Fruit fly (Drosophila melanogaster) whole organism, embryonic: ENCODE results near the gene Pak.

ENCODE experiments used
- Bdp1 ChIP-seq: fragments of 200-800 bp; sonication (Bioruptor generic); optimal IDR thresholded peaks from 3 replicates; lab custom pipeline; 2016; ENCODE audit warnings: missing biosample characterization, missing genetic modification characterization
- Blimp-1 ChIP-seq: fragments of 200-800 bp; sonication (Bioruptor generic); optimal IDR thresholded peaks from 3 replicates; lab custom pipeline; 2018; ENCODE audit warnings: missing biosample characterization, missing genetic modification characterization, mild to moderate bottlenecking, moderate library complexity, missing genetic modification reagents
- BtbVII ChIP-seq: fragments of 200-800 bp; sonication (Bioruptor generic); optimal IDR thresholded peaks from 3 replicates; lab custom pipeline; 2017; ENCODE audit warnings: missing biosample characterization, mild to moderate bottlenecking, missing genetic modification characterization
- CG10366 ChIP-seq: fragments of 200-800 bp; sonication (Bioruptor generic); IDR thresholded peaks from 2 replicates; pipeline ENCODE4 v1.3.6; 2022; ENCODE audit warnings: missing biosample characterization, missing genetic modification characterization
- CG11456 ChIP-seq: fragments of 200-800 bp; sonication (Bioruptor generic); IDR thresholded peaks from 3 replicates; pipeline ENCODE4 v1.3.6; 2022; ENCODE audit warnings: missing biosample characterization, missing genetic modification characterization
- CG13424 ChIP-seq: fragments of 200-800 bp; sonication (Bioruptor generic); optimal IDR thresholded peaks from 2 replicates; lab custom pipeline; 2019; ENCODE audit warnings: missing biosample characterization, mild to moderate bottlenecking, missing genetic modification characterization, moderate library complexity
- CG13894 ChIP-seq: fragments of 200-800 bp; sonication (Bioruptor generic); optimal IDR thresholded peaks from 3 replicates; lab custom pipeline; 2018; ENCODE audit warnings: missing biosample characterization, mild to moderate bottlenecking, missing genetic modification characterization, moderate library complexity
- CG15514 ChIP-seq: fragments of 200-800 bp; sonication (Bioruptor generic); optimal IDR thresholded peaks from 3 replicates; lab custom pipeline; 2017; ENCODE audit warnings: missing biosample characterization, missing genetic modification characterization, mild to moderate bottlenecking, moderate library complexity, missing genetic modification reagents
- CG15601 ChIP-seq: fragments of 200-800 bp; sonication (Bioruptor generic); optimal IDR thresholded peaks from 3 replicates; lab custom pipeline; 2019; ENCODE audit warnings: missing biosample characterization, mild to moderate bottlenecking, missing genetic modification characterization, moderate library complexity
- CG1792 ChIP-seq: fragments of 200-800 bp; sonication (Bioruptor generic); optimal IDR thresholded peaks from 2 replicates; lab custom pipeline; 2016; ENCODE audit warnings: missing biosample characterization, missing genetic modification characterization
- CG1832 ChIP-seq: fragments of 200-800 bp; sonication (Bioruptor generic); optimal IDR thresholded peaks from 2 replicates; lab custom pipeline; 2017; ENCODE audit warnings: missing biosample characterization, mild to moderate bottlenecking, missing genetic modification characterization, inconsistent platforms
- CG2129 ChIP-seq: fragments of 200-800 bp; sonication (Bioruptor generic); IDR thresholded peaks from 2 replicates; pipeline ENCODE4 v1.3.6; 2022; ENCODE audit warnings: missing biosample characterization, missing genetic modification characterization; ENCODE audit not compliant: partially characterized antibody
- CG3065 ChIP-seq: fragments of 200-800 bp; sonication (Bioruptor generic); optimal IDR thresholded peaks from 2 replicates; lab custom pipeline; 2016; ENCODE audit warnings: missing biosample characterization, missing genetic modification characterization
- CG31441 ChIP-seq: fragments of 200-800 bp; sonication (Bioruptor generic); IDR thresholded peaks from 2 replicates; pipeline ENCODE4 v1.3.6; 2022; ENCODE audit warnings: missing biosample characterization, missing genetic modification characterization
- CG32532 ChIP-seq: fragments of 200-800 bp; sonication (Bioruptor generic); IDR thresholded peaks from 2 replicates; pipeline ENCODE4 v1.3.6; 2022; ENCODE audit warnings: missing biosample characterization, missing genetic modification characterization
- CG34224 ChIP-seq: fragments of 200-800 bp; sonication (Bioruptor generic); IDR thresholded peaks from 3 replicates; pipeline ENCODE4 v1.3.6; 2022; ENCODE audit warnings: missing biosample characterization, missing genetic modification characterization; ENCODE audit not compliant: partially characterized antibody
- CG4282 ChIP-seq: fragments of 200-800 bp; sonication (Bioruptor generic); optimal IDR thresholded peaks from 2 replicates; lab custom pipeline; 2016; ENCODE audit warnings: missing biosample characterization, missing genetic modification characterization
- CG4328 ChIP-seq: fragments of 200-800 bp; sonication (Bioruptor generic); optimal IDR thresholded peaks from 3 replicates; lab custom pipeline; 2017; ENCODE audit warnings: missing biosample characterization, missing genetic modification reagents, missing genetic modification characterization
- CG4424 ChIP-seq: fragments of 200-800 bp; sonication (Bioruptor generic); optimal IDR thresholded peaks from 3 replicates; lab custom pipeline; 2016; ENCODE audit warnings: missing biosample characterization, missing genetic modification characterization
- CG4820 ChIP-seq: fragments of 200-800 bp; sonication (Bioruptor generic); optimal IDR thresholded peaks from 3 replicates; lab custom pipeline; 2016; ENCODE audit warnings: missing biosample characterization, missing genetic modification characterization
- CG6683 ChIP-seq: fragments of 200-800 bp; sonication (Bioruptor generic); optimal IDR thresholded peaks from 2 replicates; lab custom pipeline; 2017; ENCODE audit warnings: missing biosample characterization, mild to moderate bottlenecking, missing genetic modification characterization, missing genetic modification reagents
- CG7963 ChIP-seq: fragments of 200-800 bp; sonication (Bioruptor generic); IDR thresholded peaks from 3 replicates; pipeline ENCODE4 v1.3.6; 2022; ENCODE audit warnings: missing biosample characterization, missing genetic modification characterization; ENCODE audit not compliant: partially characterized antibody
- CG7987 ChIP-seq: fragments of 200-800 bp; sonication (Bioruptor generic); optimal IDR thresholded peaks from 2 replicates; lab custom pipeline; 2018; ENCODE audit warnings: missing biosample characterization, mild to moderate bottlenecking, missing genetic modification characterization, moderate library complexity
- CG8089 ChIP-seq: fragments of 200-800 bp; sonication (Bioruptor generic); optimal IDR thresholded peaks from 3 replicates; lab custom pipeline; 2016; ENCODE audit warnings: missing biosample characterization, missing genetic modification characterization
- CG9817 ChIP-seq: fragments of 200-800 bp; sonication (Bioruptor generic); optimal IDR thresholded peaks from 2 replicates; lab custom pipeline; 2018; ENCODE audit warnings: missing biosample characterization, mild to moderate bottlenecking, missing genetic modification characterization, moderate library complexity
- D19A ChIP-seq: fragments of 200-800 bp; optimal IDR thresholded peaks from 3 replicates; lab custom pipeline; 2019; ENCODE audit warnings: missing biosample characterization, mild to moderate bottlenecking, missing genetic modification characterization, moderate library complexity
- Dbx ChIP-seq: fragments of 200-800 bp; sonication (Bioruptor generic); IDR thresholded peaks from 3 replicates; pipeline ENCODE4 v1.3.6; 2022; ENCODE audit warnings: missing biosample characterization, missing genetic modification characterization
- Deaf1 ChIP-seq: fragments of 200-800 bp; optimal IDR thresholded peaks from 3 replicates; lab custom pipeline; 2019; ENCODE audit warnings: missing biosample characterization, mild to moderate bottlenecking, missing genetic modification characterization, moderate library complexity
- Dek ChIP-seq: fragments of 200-800 bp; sonication (Bioruptor generic); optimal IDR thresholded peaks from 3 replicates; lab custom pipeline; 2019; ENCODE audit warnings: missing biosample characterization, mild to moderate bottlenecking, missing genetic modification characterization, moderate library complexity
- Dfd ChIP-seq, 2 experiments: fragments of >200 bp; optimal IDR thresholded peaks; 2 replicates each; lab custom pipeline; 2017; ENCODE audit warnings: missing biosample characterization in 2 of 2, missing genetic modification characterization in 2 of 2
- ERR ChIP-seq: fragments of 200-800 bp; sonication (Bioruptor generic); optimal IDR thresholded peaks from 2 replicates; lab custom pipeline; 2016; ENCODE audit warnings: missing biosample characterization, missing genetic modification characterization
- Med ChIP-seq: fragments of 200-800 bp; sonication (Bioruptor generic); peaks from one replicate; lab custom pipeline; 2016; ENCODE audit warnings: missing biosample characterization, missing genetic modification characterization, mild to moderate bottlenecking, inconsistent platforms, moderate library complexity
- Side ChIP-seq: fragments of 200-800 bp; sonication (Bioruptor generic); optimal IDR thresholded peaks from 2 replicates; lab custom pipeline; 2016; ENCODE audit warnings: missing biosample characterization, missing genetic modification characterization
- ap ChIP-seq: fragments of 200-800 bp; sonication (Bioruptor generic); IDR thresholded peaks from 2 replicates; pipeline ENCODE4 v1.3.6; 2022; ENCODE audit warnings: missing biosample characterization, missing genetic modification characterization
- cg ChIP-seq: fragments of 200-800 bp; sonication (Bioruptor generic); optimal IDR thresholded peaks from 3 replicates; lab custom pipeline; 2019; ENCODE audit warnings: missing biosample characterization, mild to moderate bottlenecking, missing genetic modification characterization, moderate library complexity
- dysf ChIP-seq: fragments of 200-800 bp; sonication (Bioruptor generic); IDR thresholded peaks from 3 replicates; pipeline ENCODE4 v1.3.6; 2022; ENCODE audit warnings: missing biosample characterization, missing genetic modification characterization
- emc ChIP-seq: fragments of 200-800 bp; sonication (Bioruptor generic); optimal IDR thresholded peaks from 2 replicates; lab custom pipeline; 2016; ENCODE audit warnings: missing biosample characterization, missing genetic modification characterization
- fd64A ChIP-seq: fragments of 200-800 bp; sonication (Bioruptor generic); optimal IDR thresholded peaks from 3 replicates; lab custom pipeline; 2018; ENCODE audit warnings: missing biosample characterization, mild to moderate bottlenecking, missing genetic modification characterization
- gem ChIP-seq: fragments of 200-800 bp; sonication (Bioruptor generic); optimal IDR thresholded peaks from 2 replicates; lab custom pipeline; 2019; ENCODE audit warnings: missing biosample characterization, mild to moderate bottlenecking, missing genetic modification characterization, moderate library complexity
- grn ChIP-seq: fragments of 200-800 bp; sonication (Bioruptor generic); optimal IDR thresholded peaks from 3 replicates; lab custom pipeline; 2017; ENCODE audit warnings: missing biosample characterization, missing genetic modification characterization
- hb ChIP-seq: fragments of 200-800 bp; sonication (Bioruptor generic); IDR thresholded peaks from 3 replicates; pipeline ENCODE4 v1.3.6; 2022; ENCODE audit warnings: missing biosample characterization, missing genetic modification characterization; ENCODE audit not compliant: partially characterized antibody
- hbn ChIP-seq: fragments of 200-800 bp; sonication (Bioruptor generic); IDR thresholded peaks from 2 replicates; pipeline ENCODE4 v1.3.6; 2022; ENCODE audit warnings: missing biosample characterization, missing genetic modification characterization; ENCODE audit not compliant: partially characterized antibody
- inv ChIP-seq: fragments of 200-800 bp; sonication (Bioruptor generic); IDR thresholded peaks from 2 replicates; pipeline ENCODE4 v1.3.6; 2022; ENCODE audit warnings: missing biosample characterization, missing genetic modification characterization; ENCODE audit not compliant: partially characterized antibody
- peb ChIP-seq: fragments of 200-800 bp; sonication (Bioruptor generic); IDR thresholded peaks from 2 replicates; pipeline ENCODE4 v1.3.6; 2022; ENCODE audit warnings: missing biosample characterization, missing genetic modification characterization
- pfk ChIP-seq: fragments of 200-800 bp; sonication (Bioruptor generic); optimal IDR thresholded peaks from 2 replicates; lab custom pipeline; 2018; ENCODE audit warnings: missing biosample characterization, mild to moderate bottlenecking, missing genetic modification characterization, moderate library complexity
- sim ChIP-seq: fragments of 200-800 bp; sonication (Bioruptor generic); IDR thresholded peaks from 2 replicates; pipeline ENCODE4 v1.3.6; 2022; ENCODE audit warnings: missing biosample characterization, missing genetic modification characterization
- trem ChIP-seq: fragments of 200-800 bp; optimal IDR thresholded peaks from 3 replicates; lab custom pipeline; 2019; ENCODE audit warnings: missing biosample characterization, mild to moderate bottlenecking, missing genetic modification characterization, moderate library complexity
- wdn ChIP-seq: fragments of 200-800 bp; sonication (Bioruptor generic); IDR thresholded peaks from 2 replicates; pipeline ENCODE4 v1.3.6; 2022; ENCODE audit warnings: missing biosample characterization, missing genetic modification characterization
- zf30C ChIP-seq: fragments of 200-800 bp; sonication (Bioruptor generic); optimal IDR thresholded peaks from 3 replicates; lab custom pipeline; 2018; ENCODE audit warnings: missing biosample characterization, mild to moderate bottlenecking, missing genetic modification characterization

Pak gene

dm6 chr3R:6380129-6380528 lies 29.4 kb downstream of the Pak start, which contains the start of the genes CG1024 and TfIIFalpha (continued):
- TF ChIP-seq zf30C (GFP tag; lab: Kevin White, UChicago) (no peak), CG11456 (GFP tag; lab: Robert Waterston, UW) (no peak), dysf (GFP tag; lab: Robert Waterston, UW) (no peak), CG9817 (tag; lab: Kevin White, UChicago) (no peak), gem (no peak), CG10366 (GFP tag; lab: Robert Waterston, UW) (no peak), CG4820 (GFP tag; lab: Kevin White, UChicago) (no peak), Blimp-1 (GFP tag; lab: Kevin White, UChicago) (no peak), fd64A (GFP tag; lab: Kevin White, UChicago) (no peak), CG4424 (GFP tag; lab: Kevin White, UChicago) (no peak), CG34224 (GFP tag; lab: Robert Waterston, UW) (peak; percentile 96), Med (GFP tag; lab: Kevin White, UChicago) (peak; percentile 49), grn (GFP tag; lab: Kevin White, UChicago) (no peak), CG32532 (GFP tag; lab: Robert Waterston, UW) (no peak), CG4282 (GFP tag; lab: Kevin White, UChicago) (no peak), CG1832 (GFP tag; lab: Kevin White, UChicago) (no peak), hb (peak; percentile 88), D19A (tag; lab: Kevin White, UChicago) (no peak), CG15514 (GFP tag; lab: Kevin White, UChicago) (no peak), Side (GFP tag; lab: Kevin White, UChicago) (peak; percentile 3), CG2129 (peak; percentile 79), Dfd (GFP tag; optimal IDR thresholded peaks at IDR 0.05; lab: Kevin White, UChicago) (no peak), inv (GFP tag; lab: Robert Waterston, UW) (peak; percentile 84), Dbx (GFP tag; lab: Robert Waterston, UW) (no peak), Dek (tag; lab: Kevin White, UChicago) (no peak), peb (no peak), CG3065 (GFP tag; lab: Kevin White, UChicago) (no peak), CG15601 (no peak), CG6683 (GFP tag; lab: Kevin White, UChicago) (no peak), cg (GFP tag; lab: Kevin White, UChicago) (peak; percentile 39), Deaf1 (tag; lab: Kevin White, UChicago) (no peak), hbn (peak; percentile 91), CG31441 (GFP tag; lab: Robert Waterston, UW) (peak; percentile 73), CG13424 (tag; lab: Kevin White, UChicago) (peak; percentile 27), pfk (GFP tag; lab: Kevin White, UChicago) (no peak), CG13894 (tag; lab: Kevin White, UChicago) (no peak), trem (tag; lab: Kevin White, UChicago) (peak; percentile 70), wdn (GFP tag; lab: Robert Waterston, UW) (no peak), BtbVII (GFP tag; lab: Kevin White, UChicago) (no peak), Bdp1 (GFP tag; lab: Kevin White, UChicago) (no peak), CG7963 (GFP tag; lab: Robert Waterston, UW) (peak; percentile 87), ap (GFP tag; lab: Robert Waterston, UW) (no peak), CG8089 (GFP tag; lab: Kevin White, UChicago) (peak; percentile 6), CG1792 (no peak), CG4328 (GFP tag; lab: Kevin White, UChicago) (no peak), ERR (GFP tag; lab: Kevin White, UChicago) (no peak), sim (GFP tag; lab: Robert Waterston, UW) (no peak), emc (no peak), CG7987 (GFP tag; lab: Kevin White, UChicago) (no peak)
- TF ChIP-seq, all 482 proteins: peak for 90
